Worm (Caenorhabditis elegans) whole organism, mixed stage, embryonic: ENCODE data around the gene C37H5.13.

ENCODE experiments used
- M03D4.4 ChIP-seq: sonication (generic microtip); optimal IDR thresholded peaks from 2 replicates; lab custom pipeline; 2017; ENCODE audit warnings: mild to moderate bottlenecking, missing genetic modification characterization, missing compliant biosample characterization
- bed-3 ChIP-seq: fragments of 200-800 bp; sonication (Bioruptor generic); optimal IDR thresholded peaks from 3 replicates; lab custom pipeline; 2018; ENCODE audit warnings: mild to moderate bottlenecking, missing genetic modification characterization, moderate library complexity, missing compliant biosample characterization
- blmp-1 ChIP-seq: fragments of 150-350 bp; optimal IDR thresholded peaks from 2 replicates; lab custom pipeline; 2014; ENCODE audit warnings: missing biosample characterization, missing genetic modification characterization
- ceh-39 ChIP-seq: fragments of 150-350 bp; optimal IDR thresholded peaks from 2 replicates; lab custom pipeline; 2014; ENCODE audit warnings: missing biosample characterization, missing genetic modification characterization
- ceh-43 ChIP-seq: fragments of 200-800 bp; sonication (Bioruptor generic); optimal IDR thresholded peaks from 2 replicates; lab custom pipeline; 2018; ENCODE audit warnings: mild to moderate bottlenecking, missing genetic modification characterization, moderate library complexity, missing compliant biosample characterization
- ceh-83 ChIP-seq: fragments of 200-800 bp; sonication (Bioruptor generic); optimal IDR thresholded peaks from 2 replicates; lab custom pipeline; 2018; ENCODE audit warnings: mild to moderate bottlenecking, missing genetic modification characterization, missing compliant biosample characterization
- ces-1 ChIP-seq: fragments of 150-350 bp; optimal IDR thresholded peaks from 2 replicates; lab custom pipeline; 2014; ENCODE audit warnings: missing biosample characterization, missing genetic modification reagents, missing genetic modification characterization
- cnd-1 ChIP-seq: fragments of 200-800 bp; sonication (Bioruptor generic); optimal IDR thresholded peaks from 2 replicates; lab custom pipeline; 2018; ENCODE audit warnings: mild to moderate bottlenecking, missing genetic modification characterization, missing compliant biosample characterization
- drap-1 ChIP-seq: fragments of 200-800 bp; sonication (Bioruptor generic); optimal IDR thresholded peaks from 3 replicates; lab custom pipeline; 2018; ENCODE audit warnings: mild to moderate bottlenecking, missing genetic modification characterization, missing compliant biosample characterization
- flh-1 ChIP-seq: fragments of 200-800 bp; sonication (Bioruptor generic); optimal IDR thresholded peaks from 2 replicates; lab custom pipeline; 2018; ENCODE audit warnings: mild to moderate bottlenecking, missing genetic modification characterization, moderate library complexity, missing compliant biosample characterization
- ham-2 ChIP-seq: fragments of 200-800 bp; sonication (Bioruptor generic); optimal IDR thresholded peaks from 2 replicates; lab custom pipeline; 2018; ENCODE audit warnings: mild to moderate bottlenecking, missing genetic modification characterization, missing compliant biosample characterization
- hlh-1 ChIP-seq: fragments of 150-350 bp; optimal IDR thresholded peaks from 2 replicates; lab custom pipeline; 2014; ENCODE audit warnings: missing biosample characterization, missing genetic modification reagents, missing genetic modification characterization
- lin-13 ChIP-seq: fragments of 150-350 bp; optimal IDR thresholded peaks from 2 replicates; lab custom pipeline; 2014; ENCODE audit warnings: missing biosample characterization, missing genetic modification characterization
- lsy-2 ChIP-seq: fragments of 150-350 bp; optimal IDR thresholded peaks from 2 replicates; lab custom pipeline; 2014; ENCODE audit warnings: missing biosample characterization, missing genetic modification characterization
- mab-5 ChIP-seq: fragments of 150-350 bp; optimal IDR thresholded peaks from 2 replicates; lab custom pipeline; 2014; ENCODE audit warnings: missing biosample characterization, missing genetic modification characterization
- mep-1 ChIP-seq: fragments of 150-350 bp; optimal IDR thresholded peaks from 2 replicates; lab custom pipeline; 2017; ENCODE audit warnings: missing biosample characterization, missing genetic modification reagents, missing genetic modification characterization, inconsistent platforms
- mls-2 ChIP-seq: sonication (generic microtip); optimal IDR thresholded peaks from 2 replicates; lab custom pipeline; 2016; ENCODE audit warnings: mild to moderate bottlenecking, missing genetic modification characterization, moderate library complexity, missing compliant biosample characterization
- nhr-2 ChIP-seq: fragments of 150-350 bp; optimal IDR thresholded peaks from 2 replicates; lab custom pipeline; 2014; ENCODE audit warnings: missing biosample characterization, missing genetic modification characterization
- nhr-237 ChIP-seq: fragments of 150-350 bp; optimal IDR thresholded peaks from 2 replicates; lab custom pipeline; 2014; ENCODE audit warnings: missing biosample characterization, missing genetic modification characterization
- nhr-76 ChIP-seq: sonication (generic microtip); optimal IDR thresholded peaks from 2 replicates; lab custom pipeline; 2017; ENCODE audit warnings: missing biosample characterization, missing genetic modification characterization
- pha-4 ChIP-seq: fragments of 150-350 bp; optimal IDR thresholded peaks from 2 replicates; lab custom pipeline; 2018; ENCODE audit warnings: missing biosample characterization, missing genetic modification reagents, missing genetic modification characterization
- sem-2 ChIP-seq: fragments of 200-800 bp; sonication (Bioruptor generic); optimal IDR thresholded peaks from 2 replicates; lab custom pipeline; 2018; ENCODE audit warnings: mild to moderate bottlenecking, missing genetic modification characterization, missing compliant biosample characterization
- snpc-4 ChIP-seq: fragments of 150-350 bp; optimal IDR thresholded peaks from 2 replicates; lab custom pipeline; 2014; ENCODE audit warnings: missing biosample characterization, missing genetic modification characterization
- sptf-1 ChIP-seq: sonication (generic microtip); optimal IDR thresholded peaks from 2 replicates; lab custom pipeline; 2017; ENCODE audit warnings: mild to moderate bottlenecking, missing genetic modification characterization, moderate library complexity, missing compliant biosample characterization
- tbx-8 ChIP-seq: fragments of 200-800 bp; sonication (Bioruptor generic); optimal IDR thresholded peaks from 2 replicates; lab custom pipeline; 2018; ENCODE audit warnings: mild to moderate bottlenecking, missing genetic modification characterization, moderate library complexity, missing compliant biosample characterization
- unc-120 ChIP-seq: sonication (generic microtip); optimal IDR thresholded peaks from 2 replicates; lab custom pipeline; 2017; ENCODE audit warnings: missing genetic modification characterization, missing compliant biosample characterization; ENCODE audit not compliant: poor library complexity, severe bottlenecking
- unc-39 ChIP-seq: fragments of 150-350 bp; optimal IDR thresholded peaks from 2 replicates; lab custom pipeline; 2014; ENCODE audit warnings: missing biosample characterization, missing genetic modification characterization
- unc-62 ChIP-seq: fragments of 150-350 bp; optimal IDR thresholded peaks from 2 replicates; lab custom pipeline; 2014; ENCODE audit warnings: missing biosample characterization, missing genetic modification reagents, missing genetic modification characterization
- zip-8 ChIP-seq: fragments of 150-350 bp; optimal IDR thresholded peaks from 2 replicates; lab custom pipeline; 2014; ENCODE audit warnings: missing biosample characterization, missing genetic modification characterization
- ztf-11 ChIP-seq: fragments of 150-350 bp; optimal IDR thresholded peaks from 2 replicates; lab custom pipeline; 2014; ENCODE audit warnings: missing biosample characterization, missing genetic modification characterization

C37H5.13 gene

ce11 chrV:4826710-4827380, 35.9 kb downstream of the C37H5.13 start, which contains the start of the genes hsp-6 and C37H5.5:
Gene hsp-6, minus strand, starts transcription at chrV:4826760.
Gene C37H5.5, plus strand, starts transcription at chrV:4827360.
- TF ChIP-seq tbx-8 (GFP tag; lab: Kevin White, UChicago) = no peak
- no peak for TF ChIP-seq nhr-76
- no peak for TF ChIP-seq bed-3 (GFP tag; lab: Kevin White, UChicago)
- peak; percentile 58 for TF ChIP-seq sptf-1
- TF ChIP-seq nhr-2 (tag; lab: Kevin White, UChicago) = peak; percentile 22
- TF ChIP-seq ceh-39 = no peak
- peak; percentile 79 for TF ChIP-seq nhr-237 (tag; lab: Kevin White, UChicago)
- peak; percentile 83 for TF ChIP-seq lin-13 (tag; lab: Kevin White, UChicago)
- peak; percentile 4 for TF ChIP-seq M03D4.4 (tag; lab: Kevin White, UChicago)
- peak; percentile 88 for TF ChIP-seq lsy-2 (tag; lab: Kevin White, UChicago)
- no peak for TF ChIP-seq flh-1 (GFP tag; lab: Kevin White, UChicago)
- TF ChIP-seq unc-62 = peak; percentile 19
- no peak for TF ChIP-seq ceh-83 (GFP tag; lab: Kevin White, UChicago)
- TF ChIP-seq unc-120 = peak; percentile 49
- no peak for TF ChIP-seq mls-2
- TF ChIP-seq drap-1 (GFP tag; lab: Kevin White, UChicago) = peak; percentile 10
- peak; percentile 65 for TF ChIP-seq ces-1 (GFP tag; lab: Kevin White, UChicago)
- no peak for TF ChIP-seq unc-39 (tag; lab: Kevin White, UChicago)
- TF ChIP-seq zip-8 = no peak
- TF ChIP-seq sem-2 (GFP tag; lab: Kevin White, UChicago) = no peak
- peak; percentile 67 for TF ChIP-seq hlh-1 (tag; lab: Kevin White, UChicago)
- TF ChIP-seq cnd-1 (tag; lab: Kevin White, UChicago) = peak; percentile 18
- no peak for TF ChIP-seq ztf-11 (tag; lab: Kevin White, UChicago)
- TF ChIP-seq mab-5 (tag; lab: Kevin White, UChicago) = no peak
- no peak for TF ChIP-seq ceh-43 (GFP tag; lab: Kevin White, UChicago)
- TF ChIP-seq mep-1 = peak; percentile 91
- TF ChIP-seq pha-4 (tag; lab: Kevin White, UChicago) = peak; percentile 24

ce11 chrV:4823683-4824391, 38.9 kb downstream of the C37H5.13 start:
- TF ChIP-seq lsy-2 (tag; lab: Kevin White, UChicago) = no peak
- TF ChIP-seq blmp-1 (tag; lab: Kevin White, UChicago) = no peak
- TF ChIP-seq ztf-11 (tag; lab: Kevin White, UChicago) = no peak

ce11 chrV:4823323-4823682, 39.5 kb downstream of the C37H5.13 start, which contains the start of gene adss-1:
Gene adss-1, minus strand, starts transcription at chrV:4823423.
- TF ChIP-seq M03D4.4 (tag; lab: Kevin White, UChicago) (no peak), hlh-1 (tag; lab: Kevin White, UChicago) (no peak), blmp-1 (tag; lab: Kevin White, UChicago) (no peak), nhr-76 (no peak), flh-1 (GFP tag; lab: Kevin White, UChicago) (no peak), lin-13 (tag; lab: Kevin White, UChicago) (no peak), cnd-1 (tag; lab: Kevin White, UChicago) (no peak), ceh-39 (no peak)

ce11 chrV:4820601-4821000, 42.2 kb downstream of the C37H5.13 start:
- TF ChIP-seq flh-1 (GFP tag; lab: Kevin White, UChicago) = no peak
- no peak for TF ChIP-seq nhr-237 (tag; lab: Kevin White, UChicago)
- no peak for TF ChIP-seq sptf-1
- no peak for TF ChIP-seq ceh-83 (GFP tag; lab: Kevin White, UChicago)
- no peak for TF ChIP-seq M03D4.4 (tag; lab: Kevin White, UChicago)
- TF ChIP-seq mab-5 (tag; lab: Kevin White, UChicago) = no peak
- no peak for TF ChIP-seq tbx-8 (GFP tag; lab: Kevin White, UChicago)
- no peak for TF ChIP-seq mls-2
- no peak for TF ChIP-seq lsy-2 (tag; lab: Kevin White, UChicago)
- TF ChIP-seq blmp-1 (tag; lab: Kevin White, UChicago) = no peak

- TF ChIP-seq ces-1 (GFP tag; lab: Kevin White, UChicago) = no peak
- no peak for TF ChIP-seq snpc-4 (tag; lab: Kevin White, UChicago)
- TF ChIP-seq unc-120 = no peak
- TF ChIP-seq lin-13 (tag; lab: Kevin White, UChicago) = no peak
- TF ChIP-seq ham-2 (GFP tag; lab: Kevin White, UChicago) = no peak
- no peak for TF ChIP-seq hlh-1 (tag; lab: Kevin White, UChicago)
- no peak for TF ChIP-seq nhr-2 (tag; lab: Kevin White, UChicago)
Measured at ce11 chrV:4818563-4818962, 44.2 kb downstream of the C37H5.13 start, which contains the start of gene ccep-97. Gene ccep-97, minus strand, starts transcription at chrV:4818663.
